Worm (Caenorhabditis elegans) whole organism, L3 larva: ENCODE data around the gene dif-1.
A peak's percentile ranks its signal among the peaks of the same experiment; 100 is the strongest.

Experiments
- fkh-10 ChIP-seq: sonication (generic microtip); optimal IDR thresholded peaks from 2 replicates; lab custom pipeline; 2017; ENCODE audit warnings: missing biosample characterization, missing genetic modification reagents, missing genetic modification characterization
- jun-1 ChIP-seq: fragments of 150-350 bp; optimal IDR thresholded peaks from 2 replicates; lab custom pipeline; 2014; ENCODE audit warnings: missing biosample characterization, missing genetic modification reagents, missing genetic modification characterization
- lin-39 ChIP-seq: fragments of 150-350 bp; optimal IDR thresholded peaks from 2 replicates; lab custom pipeline; 2018; ENCODE audit warnings: missing biosample characterization, missing genetic modification reagents, missing genetic modification characterization
- nhr-11 ChIP-seq: fragments of 150-350 bp; optimal IDR thresholded peaks from 2 replicates; lab custom pipeline; 2014; ENCODE audit warnings: missing biosample characterization, missing genetic modification characterization
- nhr-237 ChIP-seq: fragments of 150-350 bp; optimal IDR thresholded peaks from 2 replicates; lab custom pipeline; 2014; ENCODE audit warnings: missing biosample characterization, missing genetic modification characterization
- skn-1 ChIP-seq: fragments of 150-350 bp; optimal IDR thresholded peaks from 2 replicates; lab custom pipeline; 2014; ENCODE audit warnings: missing biosample characterization, missing genetic modification characterization
- ztf-4 ChIP-seq: fragments of 150-350 bp; optimal IDR thresholded peaks from 2 replicates; lab custom pipeline; 2014; ENCODE audit warnings: missing biosample characterization, missing genetic modification characterization

ce11 chrIV:7505866-7506488 lies 46.8 kb downstream of the dif-1 start:
- TF ChIP-seq lin-39 (tag; lab: Kevin White, UChicago) (peak; percentile 25), jun-1 (no peak), nhr-11 (no peak), skn-1 (tag; lab: Kevin White, UChicago) (no peak), fkh-10 (no peak), nhr-237 (tag; lab: Kevin White, UChicago) (no peak), ztf-4 (tag; lab: Kevin White, UChicago) (no peak)
